Worm (Caenorhabditis elegans): ENCODE measurements around the gene gfl-1.
A peak's percentile ranks its signal among the peaks of the same experiment; 100 is the strongest.

gfl-1 gene

ce11 chrIV:11527752-11528151, 6.7 kb downstream of the gfl-1 start, which contains the start of gene M04B2.2 (continued):
- TF ChIP-seq set-16 (GFP tag; IDR thresholded peaks at IDR 0.05) (no peak), F10B5.3 (tag; optimal IDR thresholded peaks at IDR 0.05) (no peak), nhr-42 (GFP tag; IDR thresholded peaks at IDR 0.05) (no peak), nhr-28 (tag; optimal IDR thresholded peaks at IDR 0.05) (no peak), lin-29 (GFP tag; IDR thresholded peaks at IDR 0.05) (no peak)

- TF ChIP-seq dmd-9 (GFP tag; IDR thresholded peaks at IDR 0.05) (no peak), lin-38 (GFP tag; IDR thresholded peaks at IDR 0.05) (no peak), hmg-1.1 (GFP tag; IDR thresholded peaks at IDR 0.05) (no peak), zip-11 (GFP tag; IDR thresholded peaks at IDR 0.05) (no peak), attf-4 (tag; optimal IDR thresholded peaks at IDR 0.05) (no peak), Y48G9A.11 (GFP tag; IDR thresholded peaks at IDR 0.05) (no peak), unc-62 (GFP tag; optimal IDR thresholded peaks at IDR 0.05 in 1 of 2) (peak in 1 of 2 experiments; percentile 53), unc-62 (tag; optimal IDR thresholded peaks at IDR 0.05) (no peak), dmd-6 (GFP tag; IDR thresholded peaks at IDR 0.05) (no peak)
Measured at ce11 chrIV:11548671-11549070, 27.6 kb downstream of the gfl-1 start, which contains the start of gene M04B2.7. TSS of gene M04B2.7 (minus strand) at chrIV:11548771.

DNA sequence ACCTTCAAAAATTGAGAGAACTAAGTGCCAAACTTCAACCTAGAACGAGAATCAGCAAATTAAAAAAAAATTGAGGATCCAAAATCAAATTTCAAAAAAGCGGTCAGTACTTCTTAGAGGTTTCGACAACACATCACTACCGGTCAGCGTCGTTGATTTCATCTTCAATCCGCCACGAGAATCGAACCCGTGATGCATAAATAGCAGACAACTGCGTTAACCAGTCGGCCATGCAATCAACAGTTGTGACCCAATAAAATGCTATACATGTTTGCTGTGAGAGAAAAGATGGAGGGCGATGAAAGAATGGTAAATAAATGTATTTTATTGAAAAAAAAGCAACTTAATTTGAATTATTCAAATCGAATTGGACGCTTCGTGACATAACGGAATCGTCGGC, 28.6 kb downstream of the gfl-1 start:
- no peak for TF ChIP-seq zag-1 (tag; optimal IDR thresholded peaks at IDR 0.05)
- no peak for TF ChIP-seq set-16 (GFP tag; IDR thresholded peaks at IDR 0.05)
- no peak for TF ChIP-seq nhr-237 (tag; optimal IDR thresholded peaks at IDR 0.05)
- peak; percentile 74 for TF ChIP-seq spr-1 (tag; optimal IDR thresholded peaks at IDR 0.05)
- no peak for TF ChIP-seq daf-12 (tag; optimal IDR thresholded peaks at IDR 0.05)
- peak; percentile 39 for TF ChIP-seq ztf-7 (tag; optimal IDR thresholded peaks at IDR 0.05)
- no peak for TF ChIP-seq ceh-82 (tag; optimal IDR thresholded peaks at IDR 0.05)
- no peak for TF ChIP-seq mep-1 (tag; optimal IDR thresholded peaks at IDR 0.05)
- TF ChIP-seq hmg-1.1 (GFP tag; IDR thresholded peaks at IDR 0.05), result peak; percentile 85
- peak; percentile 61 for TF ChIP-seq nhr-25 (tag; optimal IDR thresholded peaks at IDR 0.05; ENCODE audit: borderline replicate concordance, insufficient read depth)
- peak; percentile 77; the same call in 1 of the 2 replicates for TF ChIP-seq tra-1 (GFP tag; IDR thresholded peaks at IDR 0.05)
- no peak for TF ChIP-seq tag-97 (GFP tag; IDR thresholded peaks at IDR 0.05)
- TF ChIP-seq skn-1 (tag; optimal IDR thresholded peaks at IDR 0.05), result no peak
- TF ChIP-seq unc-130 (GFP tag; optimal IDR thresholded peaks at IDR 0.05), result peak; percentile 77
- TF ChIP-seq unc-39 (tag; optimal IDR thresholded peaks at IDR 0.05), result no peak
- TF ChIP-seq snpc-4 (tag; optimal IDR thresholded peaks at IDR 0.05), result no peak
- peak; percentile 88 for TF ChIP-seq nhr-77 (tag; optimal IDR thresholded peaks at IDR 0.05)
- TF ChIP-seq daf-8 (GFP tag; IDR thresholded peaks at IDR 0.05), result no peak
- TF ChIP-seq spr-3 (GFP tag; optimal IDR thresholded peaks at IDR 0.05), result peak; percentile 49
- peak; percentile 55 for TF ChIP-seq F49E8.2 (tag; optimal IDR thresholded peaks at IDR 0.05; ENCODE audit: borderline replicate concordance)
- TF ChIP-seq lin-29 (GFP tag; IDR thresholded peaks at IDR 0.05), result no peak
- TF ChIP-seq lin-13 (GFP tag; optimal IDR thresholded peaks at IDR 0.05), result peak; percentile 83
- TF ChIP-seq ama-1 (optimal IDR thresholded peaks at IDR 0.05), result no peak
- peak; percentile 75 for TF ChIP-seq nhr-111 (GFP tag; optimal IDR thresholded peaks at IDR 0.05)
- TF ChIP-seq hlh-30 (tag; optimal IDR thresholded peaks at IDR 0.05; ENCODE audit: insufficient read depth), result peak; percentile 93
- no peak for TF ChIP-seq egl-27 (tag; optimal IDR thresholded peaks at IDR 0.05)
- no peak for TF ChIP-seq hif-1 (tag; optimal IDR thresholded peaks at IDR 0.05)
- peak; percentile 38 for TF ChIP-seq dpl-1 (GFP tag; optimal IDR thresholded peaks at IDR 0.05)
- no peak for TF ChIP-seq lin-15B (tag; optimal IDR thresholded peaks at IDR 0.05)
- TF ChIP-seq F37D6.2 (tag; optimal IDR thresholded peaks at IDR 0.05), result peak; percentile 24
- TF ChIP-seq egl-43 (GFP tag; IDR thresholded peaks at IDR 0.05), result no peak
- peak; percentile 42 for TF ChIP-seq jun-1 (tag; optimal IDR thresholded peaks at IDR 0.05)
- TF ChIP-seq duxl-1 (tag; optimal IDR thresholded peaks at IDR 0.05; ENCODE audit: poor library complexity), result peak; percentile 90
- no peak for TF ChIP-seq ceh-20 (GFP tag; IDR thresholded peaks at IDR 0.05)
- peak in 1 of 2 experiments; percentile 53 for TF ChIP-seq mdl-1 (tag; optimal IDR thresholded peaks at IDR 0.05)
- TF ChIP-seq madf-5 (GFP tag; IDR thresholded peaks at IDR 0.05), result peak; percentile 85 to 91; a peak in 2 of 4 replicates
- TF ChIP-seq nhr-48 (tag; optimal IDR thresholded peaks at IDR 0.05), result no peak
- TF ChIP-seq gei-8 (GFP tag; optimal IDR thresholded peaks at IDR 0.05), result peak; percentile 34

Measured in whole organism, L4 larva.